Worm (Caenorhabditis elegans): ENCODE measurements around the gene C07H6.9.

ce11 chrIII:7462295-7462694 lies 37.0 kb downstream of the C07H6.9 start, which contains the start of gene fipr-20:
- TF ChIP-seq cog-1 (tag; optimal IDR thresholded peaks at IDR 0.05) (no peak), klf-2 (GFP tag; conservative IDR thresholded peaks at IDR 0.05) (no peak), med-1 (GFP tag; optimal IDR thresholded peaks at IDR 0.05; ENCODE audit: insufficient read depth) (no peak), T22C8.4 (GFP tag; IDR thresholded peaks at IDR 0.05) (no peak), flt-1 (GFP tag; IDR thresholded peaks at IDR 0.05) (no peak), ref-1 (GFP tag; conservative IDR thresholded peaks at IDR 0.05) (no peak), ztf-29 (GFP tag; IDR thresholded peaks at IDR 0.05) (no peak), tab-1 (GFP tag; IDR thresholded peaks at IDR 0.05) (no peak)
